Worm (Caenorhabditis elegans): ENCODE measurements around the gene tag-343.

DNA sequence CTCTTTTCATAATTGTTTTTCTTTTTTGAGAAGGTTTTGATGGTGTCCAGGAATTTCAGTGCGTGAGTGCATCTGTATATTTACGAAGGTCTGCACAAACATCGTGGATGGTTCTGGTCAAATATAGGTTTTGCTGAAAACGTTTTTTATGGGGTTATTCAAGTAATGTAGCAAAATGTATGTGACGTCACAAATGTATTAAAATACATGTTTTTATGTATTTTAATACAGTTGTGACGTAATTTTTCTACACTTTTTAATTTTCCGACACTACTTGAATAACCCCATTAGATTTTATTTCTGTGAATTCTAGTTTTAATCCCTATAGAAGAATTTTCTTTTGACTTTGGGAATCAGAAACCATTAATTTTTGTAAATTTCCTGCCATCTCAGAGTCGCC lies 55.8 kb downstream of the tag-343 start:
- TF ChIP-seq unc-62 (GFP tag; optimal IDR thresholded peaks at IDR 0.05) (no peak), nhr-11 (tag; optimal IDR thresholded peaks at IDR 0.05) (no peak), mdl-1 (tag; optimal IDR thresholded peaks at IDR 0.05) (no peak), snpc-4 (tag; optimal IDR thresholded peaks at IDR 0.05) (no peak), elt-2 (tag; optimal IDR thresholded peaks at IDR 0.05) (no peak), unc-130 (tag; optimal IDR thresholded peaks at IDR 0.05) (no peak)

All from whole organism, L1 larva.